Fruit fly (Drosophila melanogaster): ENCODE results near the gene csw.
A peak's percentile ranks its signal among the peaks of the same experiment; 100 is the strongest.

csw gene

DNA sequence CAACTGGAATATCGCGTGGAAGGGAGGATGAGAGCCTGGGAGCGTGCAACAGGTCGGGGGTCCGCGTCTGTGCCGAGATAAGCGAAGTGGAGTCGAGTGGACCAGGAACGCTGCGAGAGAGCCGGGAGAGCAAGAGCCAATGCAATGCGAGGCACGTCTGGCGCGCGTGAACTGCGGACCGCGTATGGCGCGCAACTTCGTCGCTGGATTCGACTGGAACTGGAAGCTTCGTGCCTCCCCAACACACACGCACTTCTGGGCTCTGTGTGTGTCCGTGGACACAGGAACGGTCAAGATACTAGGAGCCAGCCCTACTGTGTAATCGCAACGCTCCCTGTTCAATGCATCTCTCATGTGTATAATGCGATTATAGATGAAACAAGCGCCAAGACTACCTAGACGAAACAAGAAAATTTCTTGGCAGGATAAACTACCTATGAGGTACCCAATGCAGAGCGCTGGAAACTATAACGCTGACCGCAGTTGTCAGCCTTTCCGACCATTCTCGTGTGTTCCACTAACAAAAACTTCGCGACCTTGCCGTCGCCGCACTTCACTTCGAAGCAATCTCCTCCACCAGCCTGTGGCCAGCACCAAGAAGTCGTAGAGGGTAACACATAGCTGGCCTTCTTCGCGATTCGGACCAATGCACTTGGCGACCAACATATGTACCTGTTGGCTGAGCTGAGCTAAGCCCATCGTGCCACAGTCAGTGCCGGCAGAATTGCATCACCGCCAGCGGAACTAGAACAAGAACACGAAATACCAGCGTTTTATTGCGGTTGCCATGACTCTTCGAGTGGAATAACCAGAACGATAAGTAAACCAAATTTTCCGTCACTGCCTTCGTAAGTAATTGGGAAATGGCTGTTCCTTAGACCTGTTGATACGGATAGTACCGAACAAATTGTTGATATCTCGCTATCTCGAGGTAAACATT is 21.9 kb upstream of the csw start, which contains the start of gene Rtca (continued):
- no peak for TF ChIP-seq ham (GFP tag; IDR thresholded peaks at IDR 0.05)
- TF ChIP-seq gcm2 (GFP tag; optimal IDR thresholded peaks at IDR 0.05) = peak; percentile 18
- TF ChIP-seq Poxn (GFP tag; IDR thresholded peaks at IDR 0.05) = 0 out of 2 replicates have a peak, but pooled peaks have one; percentile 15
- no peak for TF ChIP-seq cad (GFP tag; optimal IDR thresholded peaks at IDR 0.05)
- TF ChIP-seq ftz-f1 (GFP tag; optimal IDR thresholded peaks at IDR 0.05) = peak; percentile 69
- peak; percentile 73 for TF ChIP-seq CG15514 (GFP tag; optimal IDR thresholded peaks at IDR 0.05)
- TF ChIP-seq zf30C (GFP tag; optimal IDR thresholded peaks at IDR 0.05) = no peak
- peak; percentile 43 for TF ChIP-seq CG6654 (GFP tag; optimal IDR thresholded peaks at IDR 0.05)
- peak; percentile 62; the same call in 1 of the 3 replicates for TF ChIP-seq CG11456 (GFP tag; IDR thresholded peaks at IDR 0.05)
- 0 out of 2 replicates have a peak, but pooled peaks have one; percentile 11 for TF ChIP-seq ro (GFP tag; IDR thresholded peaks at IDR 0.05)
- TF ChIP-seq CG5180 (GFP tag; optimal IDR thresholded peaks at IDR 0.05) = peak; percentile 41
- TF ChIP-seq abd-A (tag; optimal IDR thresholded peaks at IDR 0.05) = peak; percentile 6
- peak; percentile 25; the same call in 1 of the 2 replicates for TF ChIP-seq Taf1 (GFP tag; IDR thresholded peaks at IDR 0.05)
- TF ChIP-seq toy (GFP tag; IDR thresholded peaks at IDR 0.05) = no peak
- peak in 1 of 3 experiments; percentile 41 for TF ChIP-seq lola (GFP tag; optimal IDR thresholded peaks at IDR 0.05)
- TF ChIP-seq Adf1 (GFP tag; IDR thresholded peaks at IDR 0.05) = peak; percentile 60; the same call in 1 of the 2 replicates
- TF ChIP-seq bigmax (GFP tag; optimal IDR thresholded peaks at IDR 0.05) = no peak
- TF ChIP-seq phol (tag; optimal IDR thresholded peaks at IDR 0.05) = peak; percentile 66
- TF ChIP-seq CG15269 (tag; optimal IDR thresholded peaks at IDR 0.05) = peak; percentile 82
- peak; percentile 79 for TF ChIP-seq HLH3B (GFP tag; IDR thresholded peaks at IDR 0.05)
- peak; percentile 92 for TF ChIP-seq nom (GFP tag; optimal IDR thresholded peaks at IDR 0.05)
- no peak for TF ChIP-seq pita (GFP tag; optimal IDR thresholded peaks at IDR 0.05)
- peak; percentile 77 for TF ChIP-seq ind (GFP tag; optimal IDR thresholded peaks at IDR 0.05)
- TF ChIP-seq CG7839 (tag; optimal IDR thresholded peaks at IDR 0.05) = peak; percentile 80
- peak; percentile 18 for TF ChIP-seq CG5245 (GFP tag; optimal IDR thresholded peaks at IDR 0.05)
- TF ChIP-seq cg (GFP tag; optimal IDR thresholded peaks at IDR 0.05) = peak; percentile 63
- no peak for TF ChIP-seq CG16813 (GFP tag; IDR thresholded peaks at IDR 0.05; ENCODE audit: partially characterized antibody)
- peak; percentile 60 for TF ChIP-seq Hr3 (GFP tag; optimal IDR thresholded peaks at IDR 0.05)
- no peak for TF ChIP-seq CG31388 (GFP tag; optimal IDR thresholded peaks at IDR 0.05)
- TF ChIP-seq jing (GFP tag; optimal IDR thresholded peaks at IDR 0.05) = peak; percentile 37
- TF ChIP-seq CG42726 (GFP tag; IDR thresholded peaks at IDR 0.05; ENCODE audit: partially characterized antibody) = 0 out of 2 replicates have a peak, but pooled peaks have one; percentile 8
- peak; percentile 44 for TF ChIP-seq CG17829 (tag; optimal IDR thresholded peaks at IDR 0.05)
- peak; percentile 43 for TF ChIP-seq CHES-1-like (GFP tag; optimal IDR thresholded peaks at IDR 0.05)
- peak; percentile 55 for TF ChIP-seq CG12219 (GFP tag; optimal IDR thresholded peaks at IDR 0.05)
- peak; percentile 35 for TF ChIP-seq Mad (GFP tag; optimal IDR thresholded peaks at IDR 0.05)
- TF ChIP-seq CG8281 (tag; optimal IDR thresholded peaks at IDR 0.05) = peak; percentile 18
- TF ChIP-seq Ptx1 (GFP tag; IDR thresholded peaks at IDR 0.05) = peak; percentile 81
- TF ChIP-seq Dek (tag; optimal IDR thresholded peaks at IDR 0.05) = peak; percentile 60
- peak; percentile 19 for TF ChIP-seq Nf-YB (GFP tag; optimal IDR thresholded peaks at IDR 0.05)
- TF ChIP-seq CG15696 (tag; optimal IDR thresholded peaks at IDR 0.05) = no peak
- TF ChIP-seq CG7556 (GFP tag; optimal IDR thresholded peaks at IDR 0.05) = peak; percentile 73
- TF ChIP-seq YL-1 (GFP tag; optimal IDR thresholded peaks at IDR 0.05) = peak; percentile 20
- no peak for TF ChIP-seq CG9797 (GFP tag; optimal IDR thresholded peaks at IDR 0.05)
- TF ChIP-seq kay (GFP tag; optimal IDR thresholded peaks at IDR 0.05) = peak; percentile 20
- peak; percentile 68 for TF ChIP-seq Atf6 (GFP tag; IDR thresholded peaks at IDR 0.05)
- TF ChIP-seq unpg (GFP tag; optimal IDR thresholded peaks at IDR 0.05) = peak; percentile 75
- peak; percentile 11 for TF ChIP-seq CG8089 (GFP tag; optimal IDR thresholded peaks at IDR 0.05)

Data from whole organism, embryonic.